Fruit fly (Drosophila melanogaster): Measurements from ENCODE around the gene 5-HT7.

DNA sequence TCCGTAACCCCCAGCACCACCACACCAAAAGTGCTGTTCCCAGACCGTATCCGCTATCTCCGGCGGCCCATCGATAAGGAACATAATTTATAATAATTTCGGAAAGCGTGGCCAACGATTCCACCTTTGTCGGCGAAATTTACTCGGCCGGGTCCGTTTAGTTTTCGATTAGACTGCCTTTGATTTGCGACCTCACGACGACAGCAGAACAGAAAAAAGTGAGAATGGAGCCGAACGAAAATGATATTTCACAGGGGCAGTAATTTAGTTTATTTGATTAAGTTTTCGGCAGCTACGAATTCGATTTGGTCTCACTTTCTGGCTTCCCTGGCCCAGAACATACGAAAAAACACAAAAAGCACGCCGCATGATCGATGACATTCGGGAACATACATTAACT lies 93.1 kb downstream of the 5-HT7 start:
- TF ChIP-seq usp (GFP tag; optimal IDR thresholded peaks at IDR 0.05) (no peak), fru (GFP tag; optimal IDR thresholded peaks at IDR 0.05) (no peak), pan (optimal IDR thresholded peaks at IDR 0.05) (no peak), HLH106 (tag; optimal IDR thresholded peaks at IDR 0.05) (no peak), h (GFP tag; optimal IDR thresholded peaks at IDR 0.05) (no peak), GATAd (GFP tag; optimal IDR thresholded peaks at IDR 0.05) (no peak), psq (GFP tag; optimal IDR thresholded peaks at IDR 0.05) (no peak)

Measured in whole organism, wandering third instar larva.